Fruit fly (Drosophila melanogaster) whole organism, embryonic: Measurements from ENCODE around the gene Mettl5.
A peak's percentile ranks its signal among the peaks of the same experiment; 100 is the strongest.

Source experiments
- Antp ChIP-seq: fragments of 200-800 bp; sonication (Bioruptor generic); optimal IDR thresholded peaks from 3 replicates; lab custom pipeline; 2016; ENCODE audit warnings: missing biosample characterization, missing genetic modification characterization
- Asciz ChIP-seq: fragments of 200-800 bp; sonication (Bioruptor generic); optimal IDR thresholded peaks from 2 replicates; lab custom pipeline; 2017; ENCODE audit warnings: missing biosample characterization, mild to moderate bottlenecking, missing genetic modification characterization, missing genetic modification reagents
- Atf-2 ChIP-seq: fragments of 200-800 bp; sonication (Bioruptor generic); optimal IDR thresholded peaks from 2 replicates; lab custom pipeline; 2016; ENCODE audit warnings: missing biosample characterization, missing genetic modification characterization
- B-H1 ChIP-seq: fragments of 200-800 bp; sonication (Bioruptor generic); IDR thresholded peaks from 3 replicates; pipeline ENCODE4 v1.3.6; 2022; ENCODE audit warnings: missing biosample characterization, missing genetic modification characterization
- B-H2 ChIP-seq: fragments of 200-800 bp; sonication (Bioruptor generic); optimal IDR thresholded peaks from 2 replicates; lab custom pipeline; 2018; ENCODE audit warnings: missing biosample characterization, mild to moderate bottlenecking, missing genetic modification characterization
- BEAF-32 ChIP-seq: fragments of 200-800 bp; sonication (Bioruptor generic); optimal IDR thresholded peaks from 3 replicates; lab custom pipeline; 2017; ENCODE audit warnings: missing biosample characterization, missing genetic modification characterization, mild to moderate bottlenecking, moderate library complexity, missing genetic modification reagents
- BtbVII ChIP-seq: fragments of 200-800 bp; sonication (Bioruptor generic); optimal IDR thresholded peaks from 3 replicates; lab custom pipeline; 2017; ENCODE audit warnings: missing biosample characterization, mild to moderate bottlenecking, missing genetic modification characterization
- CG11504 ChIP-seq: fragments of 200-800 bp; sonication (Bioruptor generic); optimal IDR thresholded peaks from 3 replicates; lab custom pipeline; 2019; ENCODE audit warnings: missing biosample characterization, mild to moderate bottlenecking, missing genetic modification characterization, moderate library complexity
- CG12236 ChIP-seq: fragments of 200-800 bp; sonication (Bioruptor generic); optimal IDR thresholded peaks from 2 replicates; lab custom pipeline; 2016; ENCODE audit warnings: missing biosample characterization, missing genetic modification characterization
- CG12299 ChIP-seq: fragments of 200-800 bp; sonication (Bioruptor generic); optimal IDR thresholded peaks from 2 replicates; lab custom pipeline; 2018; ENCODE audit warnings: missing biosample characterization, mild to moderate bottlenecking, missing genetic modification characterization
- CG13624 ChIP-seq: fragments of 200-800 bp; sonication (Bioruptor generic); optimal IDR thresholded peaks from 2 replicates; lab custom pipeline; 2016; ENCODE audit warnings: missing biosample characterization, missing genetic modification characterization
- CG1529 ChIP-seq: fragments of 200-800 bp; sonication (Bioruptor generic); optimal IDR thresholded peaks from 3 replicates; lab custom pipeline; 2018; ENCODE audit warnings: missing biosample characterization, missing genetic modification characterization
- CG1602 ChIP-seq: fragments of 200-800 bp; sonication (Bioruptor generic); optimal IDR thresholded peaks from 3 replicates; lab custom pipeline; 2016; ENCODE audit warnings: missing biosample characterization, missing genetic modification characterization
- CG16863 ChIP-seq: fragments of 200-800 bp; sonication (Bioruptor generic); optimal IDR thresholded peaks from 3 replicates; lab custom pipeline; 2016; ENCODE audit warnings: missing biosample characterization, missing genetic modification characterization
- CG17361 ChIP-seq: fragments of 200-800 bp; sonication (Bioruptor generic); IDR thresholded peaks from 3 replicates; pipeline ENCODE4 v1.3.6; 2022; ENCODE audit warnings: missing biosample characterization, missing genetic modification characterization
- CG18599 ChIP-seq: fragments of 200-800 bp; sonication (Bioruptor generic); optimal IDR thresholded peaks from 3 replicates; lab custom pipeline; 2017; ENCODE audit warnings: missing biosample characterization, missing genetic modification characterization, mild to moderate bottlenecking, moderate library complexity, missing genetic modification reagents
- CG3281 ChIP-seq: fragments of 200-800 bp; sonication (Bioruptor generic); optimal IDR thresholded peaks from 3 replicates; lab custom pipeline; 2017; ENCODE audit warnings: missing biosample characterization, mild to moderate bottlenecking, missing genetic modification characterization
- CG33557 ChIP-seq: fragments of 200-800 bp; sonication (Bioruptor generic); optimal IDR thresholded peaks from 2 replicates; lab custom pipeline; 2019; ENCODE audit warnings: missing biosample characterization, mild to moderate bottlenecking, missing genetic modification characterization, moderate library complexity
- CG4820 ChIP-seq: fragments of 200-800 bp; sonication (Bioruptor generic); optimal IDR thresholded peaks from 3 replicates; lab custom pipeline; 2016; ENCODE audit warnings: missing biosample characterization, missing genetic modification characterization
- CG6765 ChIP-seq: fragments of 200-800 bp; sonication (Bioruptor generic); optimal IDR thresholded peaks from 3 replicates; lab custom pipeline; 2017; ENCODE audit warnings: missing biosample characterization, mild to moderate bottlenecking, missing genetic modification characterization
- CG9609 ChIP-seq: fragments of 200-800 bp; sonication (Bioruptor generic); optimal IDR thresholded peaks from 3 replicates; lab custom pipeline; 2016; ENCODE audit warnings: missing biosample characterization, missing genetic modification characterization
- Dbx ChIP-seq: fragments of 200-800 bp; sonication (Bioruptor generic); IDR thresholded peaks from 3 replicates; pipeline ENCODE4 v1.3.6; 2022; ENCODE audit warnings: missing biosample characterization, missing genetic modification characterization
- Dref ChIP-seq: fragments of 200-800 bp; sonication (Bioruptor generic); IDR thresholded peaks from 2 replicates; pipeline ENCODE4 v1.3.6; 2022; ENCODE audit warnings: missing biosample characterization, missing genetic modification characterization
- Eip74EF ChIP-seq, 2 experiments: fragments of 200-800 bp in 1 of 2; fragments of >200 bp in 1 of 2; sonication (Bioruptor generic) in 1 of 2; optimal IDR thresholded peaks; 2 replicates each; lab custom pipeline; 2017 to 2019; ENCODE audit warnings: missing biosample characterization in 2 of 2, missing genetic modification characterization in 2 of 2, mild to moderate bottlenecking in 1 of 2, moderate library complexity in 1 of 2
- Ets97D ChIP-seq: fragments of 200-800 bp; sonication (Bioruptor generic); optimal IDR thresholded peaks from 3 replicates; lab custom pipeline; 2016; ENCODE audit warnings: missing biosample characterization, missing genetic modification characterization
- Hmr ChIP-seq: fragments of 200-800 bp; sonication (Bioruptor generic); optimal IDR thresholded peaks from 3 replicates; lab custom pipeline; 2017; ENCODE audit warnings: mild to moderate bottlenecking, missing biosample characterization, missing genetic modification reagents, missing genetic modification characterization
- MESR4 ChIP-seq: fragments of 200-800 bp; sonication (Bioruptor generic); optimal IDR thresholded peaks from 2 replicates; lab custom pipeline; 2018; ENCODE audit warnings: missing biosample characterization, mild to moderate bottlenecking, missing genetic modification characterization, moderate library complexity
- MTF-1 ChIP-seq: fragments of 200-800 bp; sonication (Bioruptor generic); optimal IDR thresholded peaks from 2 replicates; lab custom pipeline; 2018; ENCODE audit warnings: missing biosample characterization, mild to moderate bottlenecking, missing genetic modification characterization, borderline replicate concordance
- NFAT ChIP-seq: fragments of 200-800 bp; sonication (Bioruptor generic); IDR thresholded peaks from 2 replicates; pipeline ENCODE4 v1.3.6; 2022; ENCODE audit warnings: missing biosample characterization, missing genetic modification characterization
- Pdp1 ChIP-seq, 2 experiments: fragments of 200-800 bp; sonication (Bioruptor generic); optimal IDR thresholded peaks; 3 replicates each; lab custom pipeline; 2016; ENCODE audit warnings: missing biosample characterization in 2 of 2, missing genetic modification characterization in 2 of 2, mild to moderate bottlenecking in 1 of 2, moderate library complexity in 1 of 2
- Poxn ChIP-seq: fragments of 200-800 bp; sonication (Bioruptor generic); IDR thresholded peaks from 2 replicates; pipeline ENCODE4 v1.3.6; 2022; ENCODE audit warnings: missing biosample characterization, missing genetic modification characterization
- ab ChIP-seq: fragments of 200-800 bp; sonication (Bioruptor generic); optimal IDR thresholded peaks from 2 replicates; lab custom pipeline; 2016; ENCODE audit warnings: missing biosample characterization, missing genetic modification characterization
- amos ChIP-seq: fragments of 200-800 bp; sonication (Bioruptor generic); IDR thresholded peaks from 2 replicates; pipeline ENCODE4 v1.3.6; 2022; ENCODE audit warnings: missing biosample characterization, missing genetic modification characterization; ENCODE audit not compliant: partially characterized antibody
- br ChIP-seq: fragments of >200 bp; optimal IDR thresholded peaks from 2 replicates; lab custom pipeline; 2017
- corto ChIP-seq: fragments of 200-800 bp; sonication (Bioruptor generic); optimal IDR thresholded peaks from 2 replicates; lab custom pipeline; 2016; ENCODE audit warnings: missing biosample characterization, mild to moderate bottlenecking, missing genetic modification characterization, moderate library complexity
- dimm ChIP-seq: fragments of 200-800 bp; sonication (Bioruptor generic); IDR thresholded peaks from 2 replicates; pipeline ENCODE4 v1.3.6; 2022; ENCODE audit warnings: missing biosample characterization, missing genetic modification characterization
- emc ChIP-seq: fragments of 200-800 bp; sonication (Bioruptor generic); optimal IDR thresholded peaks from 2 replicates; lab custom pipeline; 2016; ENCODE audit warnings: missing biosample characterization, missing genetic modification characterization
- exex ChIP-seq: fragments of 200-800 bp; sonication (Bioruptor generic); optimal IDR thresholded peaks from 4 replicates; lab custom pipeline; 2018; ENCODE audit warnings: missing biosample characterization, mild to moderate bottlenecking, missing genetic modification characterization, moderate library complexity
- gcm ChIP-seq: fragments of 200-800 bp; sonication (Bioruptor generic); optimal IDR thresholded peaks from 2 replicates; lab custom pipeline; 2019; ENCODE audit warnings: missing biosample characterization, mild to moderate bottlenecking, missing genetic modification characterization, moderate library complexity
- gro ChIP-seq: fragments of 200-800 bp; sonication (Bioruptor generic); optimal IDR thresholded peaks from 2 replicates; lab custom pipeline; 2016; ENCODE audit warnings: missing biosample characterization, missing genetic modification characterization
- hb ChIP-seq: fragments of 200-800 bp; sonication (Bioruptor generic); IDR thresholded peaks from 3 replicates; pipeline ENCODE4 v1.3.6; 2022; ENCODE audit warnings: missing biosample characterization, missing genetic modification characterization; ENCODE audit not compliant: partially characterized antibody
- nau ChIP-seq: fragments of 200-800 bp; sonication (Bioruptor generic); optimal IDR thresholded peaks from 3 replicates; lab custom pipeline; 2017; ENCODE audit warnings: missing biosample characterization, mild to moderate bottlenecking, missing genetic modification characterization, missing genetic modification reagents
- nerfin-2 ChIP-seq: fragments of 200-800 bp; sonication (Bioruptor generic); IDR thresholded peaks from 2 replicates; pipeline ENCODE4 v1.3.6; 2022; ENCODE audit warnings: missing biosample characterization, missing genetic modification characterization; ENCODE audit not compliant: partially characterized antibody
- pita ChIP-seq: fragments of 200-800 bp; sonication (Bioruptor generic); optimal IDR thresholded peaks from 2 replicates; lab custom pipeline; 2017; ENCODE audit warnings: missing biosample characterization, mild to moderate bottlenecking, missing genetic modification characterization
- repo ChIP-seq: fragments of 200-800 bp; sonication (Bioruptor generic); optimal IDR thresholded peaks from 2 replicates; lab custom pipeline; 2016; ENCODE audit warnings: missing biosample characterization, missing genetic modification characterization
- schlank ChIP-seq: fragments of 200-800 bp; sonication (Bioruptor generic); optimal IDR thresholded peaks from 2 replicates; lab custom pipeline; 2018; ENCODE audit warnings: missing biosample characterization, mild to moderate bottlenecking, missing genetic modification characterization
- scrt ChIP-seq: fragments of 200-800 bp; sonication (Bioruptor generic); optimal IDR thresholded peaks from 2 replicates; lab custom pipeline; 2018; ENCODE audit warnings: missing biosample characterization, mild to moderate bottlenecking, missing genetic modification characterization, moderate library complexity
- shn ChIP-seq: fragments of 200-800 bp; sonication (Bioruptor generic); optimal IDR thresholded peaks from 3 replicates; lab custom pipeline; 2016; ENCODE audit warnings: missing biosample characterization, missing genetic modification characterization
- ssp ChIP-seq: fragments of 200-800 bp; sonication (Bioruptor generic); IDR thresholded peaks from 2 replicates; pipeline ENCODE4 v1.3.6; 2022; ENCODE audit warnings: missing biosample characterization, missing genetic modification characterization
- wdn ChIP-seq: fragments of 200-800 bp; sonication (Bioruptor generic); IDR thresholded peaks from 2 replicates; pipeline ENCODE4 v1.3.6; 2022; ENCODE audit warnings: missing biosample characterization, missing genetic modification characterization
- z ChIP-seq: fragments of 200-800 bp; sonication (Bioruptor generic); IDR thresholded peaks from 3 replicates; pipeline ENCODE4 v1.3.6; 2022; ENCODE audit warnings: missing biosample characterization, missing genetic modification characterization

The Mettl5 gene

DNA sequence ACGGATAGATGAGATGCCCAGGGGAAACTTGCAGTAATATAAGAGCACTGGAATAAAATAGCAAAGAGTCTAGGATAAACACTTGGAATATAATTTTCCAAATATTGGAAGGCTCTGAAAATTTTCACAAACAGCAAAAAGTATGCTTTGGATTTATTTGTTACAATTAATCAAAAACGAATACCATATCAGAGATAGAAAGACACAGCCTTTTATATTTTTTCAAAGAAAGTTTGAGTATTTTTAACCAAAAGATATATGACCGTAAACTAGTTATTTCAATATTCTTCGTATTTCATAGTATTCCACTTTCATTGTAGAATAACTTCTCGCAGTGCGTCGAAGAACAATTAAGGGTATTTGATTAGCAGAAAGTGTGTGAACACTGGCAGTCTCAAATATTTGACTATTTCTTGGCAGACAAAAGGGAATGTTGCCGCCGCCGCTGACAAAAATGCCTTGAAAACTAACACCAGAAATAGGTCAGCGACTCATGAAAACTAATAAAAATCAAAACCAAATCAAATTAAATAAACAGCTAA is 34.6 kb upstream of the Mettl5 start (continued):
- TF ChIP-seq CG9609 (no peak), CG17361 (GFP tag; lab: Robert Waterston, UW) (peak; percentile 53; the same call in 2 of the 3 replicates), gro (GFP tag; lab: Kevin White, UChicago) (no peak), br (lab: Kevin White, UChicago) (no peak), exex (tag; lab: Kevin White, UChicago) (no peak), shn (GFP tag; lab: Kevin White, UChicago) (no peak), wdn (GFP tag; lab: Robert Waterston, UW) (no peak), CG12236 (GFP tag; lab: Kevin White, UChicago) (no peak), B-H1 (GFP tag; lab: Robert Waterston, UW) (no peak), B-H2 (no peak), Dref (GFP tag; lab: Robert Waterston, UW) (no peak), corto (no peak), CG16863 (GFP tag; lab: Kevin White, UChicago) (no peak), CG4820 (no peak), Hmr (GFP tag; lab: Kevin White, UChicago) (no peak), Dbx (GFP tag; lab: Robert Waterston, UW) (no peak), CG3281 (GFP tag; lab: Kevin White, UChicago) (no peak), pita (GFP tag; lab: Kevin White, UChicago) (no peak), CG1602 (GFP tag; lab: Kevin White, UChicago) (no peak), Poxn (GFP tag; lab: Robert Waterston, UW) (no peak), BEAF-32 (GFP tag; lab: Kevin White, UChicago) (no peak), emc (GFP tag; lab: Kevin White, UChicago) (no peak), Pdp1 (GFP tag; optimal IDR thresholded peaks at IDR 0.05; lab: Kevin White, UChicago) (no peak), Eip74EF (GFP tag; optimal IDR thresholded peaks at IDR 0.05; lab: Kevin White, UChicago) (no peak), Atf-2 (GFP tag; lab: Kevin White, UChicago) (no peak), CG13624 (no peak), CG6765 (GFP tag; lab: Kevin White, UChicago) (no peak), CG33557 (GFP tag; lab: Kevin White, UChicago) (no peak), schlank (tag; lab: Kevin White, UChicago) (no peak), Ets97D (GFP tag; lab: Kevin White, UChicago) (no peak), MTF-1 (GFP tag; lab: Kevin White, UChicago) (no peak), amos (GFP tag; lab: Robert Waterston, UW) (no peak), CG18599 (GFP tag; lab: Kevin White, UChicago) (no peak), hb (GFP tag; lab: Robert Waterston, UW) (no peak), CG1529 (GFP tag; lab: Kevin White, UChicago) (no peak), scrt (GFP tag; lab: Kevin White, UChicago) (no peak), repo (GFP tag; lab: Kevin White, UChicago) (no peak), BtbVII (GFP tag; lab: Kevin White, UChicago) (no peak), nerfin-2 (GFP tag; lab: Robert Waterston, UW) (no peak), Antp (GFP tag; lab: Kevin White, UChicago) (no peak), z (no peak), dimm (GFP tag; lab: Robert Waterston, UW) (no peak), MESR4 (GFP tag; lab: Kevin White, UChicago) (no peak), gcm (GFP tag; lab: Kevin White, UChicago) (peak; percentile 8), Asciz (GFP tag; lab: Kevin White, UChicago) (no peak), CG11504 (tag; lab: Kevin White, UChicago) (peak; percentile 18), nau (no peak), ssp (GFP tag; lab: Robert Waterston, UW) (no peak), ab (GFP tag; lab: Kevin White, UChicago) (no peak), CG12299 (tag; lab: Kevin White, UChicago) (no peak), NFAT (GFP tag; lab: Robert Waterston, UW) (no peak)
